Fruit fly (Drosophila melanogaster) whole organism, embryonic: ENCODE measurements around the gene CG14017.

ENCODE experiments used
- C15 ChIP-seq: fragments of 200-800 bp; sonication (Bioruptor generic); IDR thresholded peaks from 3 replicates; pipeline ENCODE4 v1.3.6; 2022; ENCODE audit warnings: missing biosample characterization, missing genetic modification characterization
- CG10274 ChIP-seq: fragments of 200-800 bp; sonication (Bioruptor generic); optimal IDR thresholded peaks from 3 replicates; lab custom pipeline; 2017; ENCODE audit warnings: missing biosample characterization, mild to moderate bottlenecking, missing genetic modification characterization
- CG10654 ChIP-seq: fragments of 200-800 bp; sonication (Bioruptor generic); optimal IDR thresholded peaks from 2 replicates; lab custom pipeline; 2016; ENCODE audit warnings: missing biosample characterization, missing genetic modification characterization
- CG11093 ChIP-seq: fragments of 200-800 bp; sonication (Bioruptor generic); IDR thresholded peaks from 3 replicates; pipeline ENCODE4 v1.3.6; 2022; ENCODE audit warnings: missing biosample characterization, missing genetic modification characterization
- CG13424 ChIP-seq: fragments of 200-800 bp; sonication (Bioruptor generic); optimal IDR thresholded peaks from 2 replicates; lab custom pipeline; 2019; ENCODE audit warnings: missing biosample characterization, mild to moderate bottlenecking, missing genetic modification characterization, moderate library complexity
- CG1647 ChIP-seq: fragments of 200-800 bp; sonication (Bioruptor generic); optimal IDR thresholded peaks from 3 replicates; lab custom pipeline; 2016; ENCODE audit warnings: missing biosample characterization, missing genetic modification characterization
- CG17328 ChIP-seq: fragments of 200-800 bp; sonication (Bioruptor generic); IDR thresholded peaks from 2 replicates; pipeline ENCODE4 v1.3.6; 2022; ENCODE audit warnings: missing biosample characterization, missing genetic modification characterization
- CG17829 ChIP-seq: fragments of 200-800 bp; optimal IDR thresholded peaks from 2 replicates; lab custom pipeline; 2019; ENCODE audit warnings: missing biosample characterization, mild to moderate bottlenecking, missing genetic modification characterization, moderate library complexity
- CG18764 ChIP-seq: fragments of 200-800 bp; sonication (Bioruptor generic); optimal IDR thresholded peaks from 3 replicates; lab custom pipeline; 2016; ENCODE audit warnings: missing biosample characterization, missing genetic modification characterization
- CG6654 ChIP-seq: fragments of 200-800 bp; sonication (Bioruptor generic); optimal IDR thresholded peaks from 2 replicates; lab custom pipeline; 2017; ENCODE audit warnings: missing biosample characterization, mild to moderate bottlenecking, missing genetic modification characterization
- CG6683 ChIP-seq: fragments of 200-800 bp; sonication (Bioruptor generic); optimal IDR thresholded peaks from 2 replicates; lab custom pipeline; 2017; ENCODE audit warnings: missing biosample characterization, mild to moderate bottlenecking, missing genetic modification characterization, missing genetic modification reagents
- CG7839 ChIP-seq: fragments of 200-800 bp; sonication (Bioruptor generic); optimal IDR thresholded peaks from 3 replicates; lab custom pipeline; 2018; ENCODE audit warnings: missing biosample characterization, mild to moderate bottlenecking, missing genetic modification characterization, moderate library complexity
- CG8388 ChIP-seq: fragments of 200-800 bp; sonication (Bioruptor generic); optimal IDR thresholded peaks from 2 replicates; lab custom pipeline; 2019; ENCODE audit warnings: missing biosample characterization, mild to moderate bottlenecking, missing genetic modification characterization, moderate library complexity
- CG9932 ChIP-seq: fragments of 200-800 bp; sonication (Bioruptor generic); IDR thresholded peaks from 2 replicates; pipeline ENCODE4 v1.3.6; 2022; ENCODE audit warnings: missing biosample characterization, missing genetic modification characterization
- CHES-1-like ChIP-seq: fragments of 200-800 bp; sonication (Bioruptor generic); optimal IDR thresholded peaks from 2 replicates; lab custom pipeline; 2016; ENCODE audit warnings: missing biosample characterization, missing genetic modification characterization
- Camta ChIP-seq: fragments of 200-800 bp; sonication (Bioruptor generic); optimal IDR thresholded peaks from 2 replicates; lab custom pipeline; 2016; ENCODE audit warnings: missing biosample characterization, missing genetic modification characterization
- Dad ChIP-seq: fragments of 200-800 bp; sonication (Bioruptor generic); optimal IDR thresholded peaks from 3 replicates; lab custom pipeline; 2016; ENCODE audit warnings: missing biosample characterization, missing genetic modification characterization
- Deaf1 ChIP-seq: fragments of 200-800 bp; optimal IDR thresholded peaks from 3 replicates; lab custom pipeline; 2019; ENCODE audit warnings: missing biosample characterization, mild to moderate bottlenecking, missing genetic modification characterization, moderate library complexity
- ERR ChIP-seq: fragments of 200-800 bp; sonication (Bioruptor generic); optimal IDR thresholded peaks from 2 replicates; lab custom pipeline; 2016; ENCODE audit warnings: missing biosample characterization, missing genetic modification characterization
- Ets65A ChIP-seq: fragments of 200-800 bp; sonication (Bioruptor generic); peaks from one replicate; lab custom pipeline; 2016; ENCODE audit warnings: missing biosample characterization, missing genetic modification characterization
- HLH54F ChIP-seq: fragments of 200-800 bp; sonication (Bioruptor generic); optimal IDR thresholded peaks from 3 replicates; lab custom pipeline; 2016; ENCODE audit warnings: missing biosample characterization, missing genetic modification characterization
- HmgZ ChIP-seq: fragments of 200-800 bp; sonication (Bioruptor generic); optimal IDR thresholded peaks from 2 replicates; lab custom pipeline; 2018; ENCODE audit warnings: missing biosample characterization, mild to moderate bottlenecking, missing genetic modification characterization
- Hmr ChIP-seq: fragments of 200-800 bp; sonication (Bioruptor generic); optimal IDR thresholded peaks from 3 replicates; lab custom pipeline; 2017; ENCODE audit warnings: mild to moderate bottlenecking, missing biosample characterization, missing genetic modification reagents, missing genetic modification characterization
- Jarid2 ChIP-seq: fragments of 200-800 bp; sonication (Bioruptor generic); optimal IDR thresholded peaks from 3 replicates; lab custom pipeline; 2017; ENCODE audit warnings: mild to moderate bottlenecking, missing biosample characterization, missing genetic modification reagents, missing genetic modification characterization
- Lpt ChIP-seq: fragments of >200 bp; optimal IDR thresholded peaks from 2 replicates; lab custom pipeline; 2018; ENCODE audit warnings: missing biosample characterization, missing genetic modification characterization
- Max ChIP-seq: fragments of 200-800 bp; sonication (Bioruptor generic); optimal IDR thresholded peaks from 2 replicates; lab custom pipeline; 2016; ENCODE audit warnings: missing biosample characterization, mild to moderate bottlenecking, missing genetic modification characterization
- Nf-YC ChIP-seq: fragments of 200-800 bp; optimal IDR thresholded peaks from 3 replicates; lab custom pipeline; 2019; ENCODE audit warnings: missing biosample characterization, mild to moderate bottlenecking, missing genetic modification characterization, moderate library complexity
- Sin3A ChIP-seq: fragments of >200 bp; optimal IDR thresholded peaks from 2 replicates; lab custom pipeline; 2018
- Sox102F ChIP-seq: fragments of 200-800 bp; sonication (Bioruptor generic); optimal IDR thresholded peaks from 2 replicates; lab custom pipeline; 2018; ENCODE audit warnings: missing biosample characterization, mild to moderate bottlenecking, missing genetic modification characterization, moderate library complexity
- TFAM ChIP-seq: fragments of 200-800 bp; sonication (Bioruptor generic); optimal IDR thresholded peaks from 2 replicates; lab custom pipeline; 2017; ENCODE audit warnings: missing biosample characterization, missing genetic modification characterization, inconsistent platforms
- Usf ChIP-seq: fragments of 200-800 bp; sonication (Bioruptor generic); optimal IDR thresholded peaks from 2 replicates; lab custom pipeline; 2017; ENCODE audit warnings: missing genotype, missing biosample characterization, missing genetic modification characterization
- ab ChIP-seq: fragments of 200-800 bp; sonication (Bioruptor generic); optimal IDR thresholded peaks from 2 replicates; lab custom pipeline; 2016; ENCODE audit warnings: missing biosample characterization, missing genetic modification characterization
- ac ChIP-seq: fragments of 200-800 bp; sonication (Bioruptor generic); optimal IDR thresholded peaks from 3 replicates; lab custom pipeline; 2017; ENCODE audit warnings: missing biosample characterization, mild to moderate bottlenecking, missing genetic modification characterization
- al ChIP-seq: fragments of 200-800 bp; sonication (Bioruptor generic); IDR thresholded peaks from 2 replicates; pipeline ENCODE4 v1.3.6; 2022; ENCODE audit warnings: missing biosample characterization, missing genetic modification characterization
- chinmo ChIP-seq: fragments of 200-800 bp; sonication (Bioruptor generic); IDR thresholded peaks from 4 replicates; pipeline ENCODE4 v1.3.6; 2022; ENCODE audit warnings: missing biosample characterization, missing genetic modification characterization; ENCODE audit not compliant: partially characterized antibody
- danr ChIP-seq: fragments of 200-800 bp; sonication (Bioruptor generic); IDR thresholded peaks from 2 replicates; pipeline ENCODE4 v1.3.6; 2022; ENCODE audit warnings: missing biosample characterization, missing genetic modification characterization
- fd3F ChIP-seq: fragments of 200-800 bp; sonication (Bioruptor generic); optimal IDR thresholded peaks from 2 replicates; lab custom pipeline; 2018; ENCODE audit warnings: missing biosample characterization, mild to moderate bottlenecking, missing genetic modification characterization, moderate library complexity
- hbn ChIP-seq: fragments of 200-800 bp; sonication (Bioruptor generic); IDR thresholded peaks from 2 replicates; pipeline ENCODE4 v1.3.6; 2022; ENCODE audit warnings: missing biosample characterization, missing genetic modification characterization; ENCODE audit not compliant: partially characterized antibody
- knrl ChIP-seq: fragments of 200-800 bp; sonication (Bioruptor generic); IDR thresholded peaks from 3 replicates; pipeline ENCODE4 v1.3.6; 2022; ENCODE audit warnings: missing biosample characterization, missing genetic modification characterization; ENCODE audit not compliant: partially characterized antibody
- lab ChIP-seq: fragments of 200-800 bp; sonication (Bioruptor generic); optimal IDR thresholded peaks from 3 replicates; lab custom pipeline; 2017; ENCODE audit warnings: missing biosample characterization, missing genetic modification characterization, mild to moderate bottlenecking, moderate library complexity, missing genetic modification reagents
- lmd ChIP-seq: fragments of 200-800 bp; sonication (Bioruptor generic); IDR thresholded peaks from 2 replicates; pipeline ENCODE4 v1.3.6; 2022; ENCODE audit warnings: missing biosample characterization, missing genetic modification characterization
- nerfin-1 ChIP-seq: fragments of 200-800 bp; sonication (Bioruptor generic); optimal IDR thresholded peaks from 3 replicates; lab custom pipeline; 2019; ENCODE audit warnings: missing biosample characterization, mild to moderate bottlenecking, missing genetic modification characterization, moderate library complexity
- phol ChIP-seq: fragments of 200-800 bp; sonication (Bioruptor generic); optimal IDR thresholded peaks from 3 replicates; lab custom pipeline; 2018; ENCODE audit warnings: missing biosample characterization, mild to moderate bottlenecking, missing genetic modification characterization, moderate library complexity
- rib ChIP-seq: fragments of 200-800 bp; sonication (Bioruptor generic); IDR thresholded peaks from 2 replicates; pipeline ENCODE4 v1.3.6; 2022; ENCODE audit warnings: missing biosample characterization, missing genetic modification characterization
- schlank ChIP-seq: fragments of 200-800 bp; sonication (Bioruptor generic); optimal IDR thresholded peaks from 2 replicates; lab custom pipeline; 2018; ENCODE audit warnings: missing biosample characterization, mild to moderate bottlenecking, missing genetic modification characterization
- sd ChIP-seq: fragments of 200-800 bp; sonication (Bioruptor generic); optimal IDR thresholded peaks from 3 replicates; lab custom pipeline; 2018; ENCODE audit warnings: missing biosample characterization, mild to moderate bottlenecking, missing genetic modification characterization, moderate library complexity
- sens ChIP-seq: fragments of 200-800 bp; sonication (Bioruptor generic); peaks from one replicate; lab custom pipeline; 2016; ENCODE audit warnings: missing biosample characterization, missing genetic modification characterization
- sqz ChIP-seq: fragments of 200-800 bp; sonication (Bioruptor generic); optimal IDR thresholded peaks from 3 replicates; lab custom pipeline; 2018; ENCODE audit warnings: missing biosample characterization, mild to moderate bottlenecking, missing genetic modification characterization
- twi ChIP-seq: fragments of 200-800 bp; optimal IDR thresholded peaks from 2 replicates; lab custom pipeline; 2019; ENCODE audit warnings: missing biosample characterization, mild to moderate bottlenecking, missing genetic modification characterization, moderate library complexity
- unc-4 ChIP-seq: fragments of 200-800 bp; sonication (Bioruptor generic); IDR thresholded peaks from 2 replicates; pipeline ENCODE4 v1.3.6; 2022; ENCODE audit warnings: missing biosample characterization, missing genetic modification characterization; ENCODE audit not compliant: partially characterized antibody
- vfl ChIP-seq: fragments of 200-800 bp; sonication (Bioruptor generic); optimal IDR thresholded peaks from 2 replicates; lab custom pipeline; 2016; ENCODE audit warnings: missing biosample characterization, missing genetic modification characterization
- zfh1 ChIP-seq: fragments of 200-800 bp; sonication (Bioruptor generic); IDR thresholded peaks from 3 replicates; pipeline ENCODE4 v1.3.6; 2022; ENCODE audit warnings: missing biosample characterization, missing genetic modification characterization

CG14017 gene

DNA sequence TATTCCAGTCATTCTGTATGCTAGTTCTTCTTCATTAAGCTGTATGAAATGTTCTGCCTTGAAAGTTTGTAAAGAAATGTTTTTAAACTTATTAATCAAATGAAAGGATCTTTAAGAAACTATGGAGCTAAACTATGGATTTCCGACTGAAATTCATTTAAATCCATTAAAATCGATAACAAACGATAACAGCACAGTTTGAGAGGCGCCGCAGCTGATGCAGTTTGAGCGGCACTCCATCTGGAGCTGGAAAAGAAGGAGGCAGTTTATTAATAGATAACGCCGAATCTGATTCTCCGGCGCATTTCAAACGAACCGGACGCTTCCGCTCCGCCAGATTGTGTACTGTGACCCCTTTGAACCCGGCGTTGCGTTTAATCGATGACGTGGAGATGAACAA lies 25.8 kb upstream of the CG14017 start, which contains the start of gene CG31915 (continued):
- TF ChIP-seq knrl (GFP tag; lab: Robert Waterston, UW) (peak; percentile 51; the same call in 1 of the 3 replicates), ERR (GFP tag; lab: Kevin White, UChicago) (no peak), Max (GFP tag; lab: Kevin White, UChicago) (no peak), CG7839 (tag; lab: Kevin White, UChicago) (no peak), CG13424 (no peak), fd3F (no peak), unc-4 (peak; percentile 25; the same call in 1 of the 2 replicates), Sin3A (lab: Kevin White, UChicago) (no peak), twi (tag; lab: Kevin White, UChicago) (peak; percentile 8), Usf (no peak), ac (GFP tag; lab: Kevin White, UChicago) (no peak), CG6683 (GFP tag; lab: Kevin White, UChicago) (no peak), CG9932 (GFP tag; lab: Robert Waterston, UW) (no peak), CG11093 (GFP tag; lab: Robert Waterston, UW) (no peak), CG8388 (GFP tag; lab: Kevin White, UChicago) (no peak), lab (no peak), Sox102F (GFP tag; lab: Kevin White, UChicago) (no peak), C15 (GFP tag; lab: Robert Waterston, UW) (no peak), CG10654 (GFP tag; lab: Kevin White, UChicago) (no peak), Lpt (GFP tag; lab: Kevin White, UChicago) (no peak), Camta (GFP tag; lab: Kevin White, UChicago) (no peak), Ets65A (GFP tag; lab: Kevin White, UChicago) (no peak), ab (GFP tag; lab: Kevin White, UChicago) (no peak), HmgZ (tag; lab: Kevin White, UChicago) (peak; percentile 36), zfh1 (no peak), TFAM (no peak), CG1647 (GFP tag; lab: Kevin White, UChicago) (no peak), CG10274 (GFP tag; lab: Kevin White, UChicago) (no peak), CG18764 (no peak), sd (tag; lab: Kevin White, UChicago) (no peak), chinmo (GFP tag; lab: Robert Waterston, UW) (peak; percentile 91), HLH54F (GFP tag; lab: Kevin White, UChicago) (no peak), CG17829 (tag; lab: Kevin White, UChicago) (peak; percentile 9), sqz (GFP tag; lab: Kevin White, UChicago) (no peak), Jarid2 (no peak), Deaf1 (tag; lab: Kevin White, UChicago) (no peak), Nf-YC (tag; lab: Kevin White, UChicago) (no peak), hbn (GFP tag; lab: Robert Waterston, UW) (peak; percentile 51), lmd (no peak), vfl (no peak), CHES-1-like (GFP tag; lab: Kevin White, UChicago) (no peak), schlank (tag; lab: Kevin White, UChicago) (no peak), rib (GFP tag; lab: Robert Waterston, UW) (no peak), phol (tag; lab: Kevin White, UChicago) (peak; percentile 7), al (GFP tag; lab: Robert Waterston, UW) (no peak), nerfin-1 (tag; lab: Kevin White, UChicago) (no peak), CG17328 (GFP tag; lab: Robert Waterston, UW) (no peak), danr (GFP tag; lab: Robert Waterston, UW) (no peak), sens (GFP tag; lab: Kevin White, UChicago) (peak; percentile 27), CG6654 (GFP tag; lab: Kevin White, UChicago) (peak; percentile 100), Dad (GFP tag; lab: Kevin White, UChicago) (no peak), Hmr (GFP tag; lab: Kevin White, UChicago) (no peak)
